Fruit fly (Drosophila melanogaster): ENCODE results near the gene CG10333.

DNA sequence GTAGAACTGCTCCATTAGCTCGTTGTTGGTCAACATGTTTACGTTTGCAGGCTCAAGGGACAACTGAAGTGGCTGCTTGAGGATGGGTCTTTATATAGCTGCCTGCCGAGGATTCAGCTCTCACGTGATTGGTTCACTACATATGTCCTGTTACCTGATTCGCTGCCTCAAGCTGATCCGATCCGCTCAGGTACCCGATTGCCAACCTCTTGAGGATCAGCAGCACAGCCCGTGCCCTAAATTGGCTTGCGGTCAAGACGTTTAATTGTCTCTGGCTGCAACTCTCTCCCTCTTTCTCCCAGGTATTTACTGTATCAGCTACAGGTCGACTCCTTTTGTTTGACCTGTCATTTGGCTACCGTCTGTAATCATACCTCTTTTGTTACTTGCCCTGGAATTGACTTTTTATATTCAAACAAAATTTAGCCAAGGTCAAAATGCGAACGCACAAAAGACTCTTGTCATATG, 9.7 kb upstream of the CG10333 start, which contains the start of gene amos:
- TF ChIP-seq OdsH (GFP tag; optimal IDR thresholded peaks at IDR 0.05) (no peak), dsx (GFP tag; optimal IDR thresholded peaks at IDR 0.05; ENCODE audit: poor library complexity, severe bottlenecking) (no peak), CG6792 (GFP tag; optimal IDR thresholded peaks at IDR 0.05) (no peak), CG7368 (GFP tag; optimal IDR thresholded peaks at IDR 0.05) (no peak), vri (GFP tag; optimal IDR thresholded peaks at IDR 0.05) (no peak), CG8632 (GFP tag; optimal IDR thresholded peaks at IDR 0.05) (no peak), acj6 (GFP tag; optimal IDR thresholded peaks at IDR 0.05) (no peak), Blimp-1 (GFP tag; optimal IDR thresholded peaks at IDR 0.05) (no peak), pdm3 (GFP tag; optimal IDR thresholded peaks at IDR 0.05) (no peak)
